Worm (Caenorhabditis elegans): ENCODE results near the gene M01H9.5.

M01H9.5 gene

DNA sequence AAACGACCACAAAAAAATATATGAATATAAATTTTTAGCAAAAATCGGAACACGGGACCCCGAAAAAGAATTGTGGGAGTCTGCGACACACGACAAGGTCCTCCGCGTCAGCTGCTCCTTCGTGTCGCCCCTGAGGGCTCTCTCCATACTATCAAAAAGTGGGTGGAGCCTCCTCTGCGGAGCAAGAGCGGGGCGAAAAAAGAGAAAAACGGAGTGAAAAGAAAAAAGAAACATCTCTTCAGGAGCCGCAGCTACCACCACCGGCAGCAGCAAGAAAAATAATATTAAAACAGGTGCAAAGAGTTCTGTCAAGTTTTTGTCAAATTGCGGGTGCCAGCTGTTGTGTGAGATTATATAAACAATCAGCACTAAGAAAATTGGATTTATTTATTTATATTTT, 41.4 kb downstream of the M01H9.5 start, which contains the start of gene gbb-2:
TSS of gene gbb-2 (minus strand) at position 112 of the 400 bp plus-strand sequence.
- TF ChIP-seq ceh-18 (tag; optimal IDR thresholded peaks at IDR 0.05) (peak; percentile 52), ztf-16 (tag; optimal IDR thresholded peaks at IDR 0.05) (no peak), nfya-1 (tag; optimal IDR thresholded peaks at IDR 0.05) (peak; percentile 4)

DNA sequence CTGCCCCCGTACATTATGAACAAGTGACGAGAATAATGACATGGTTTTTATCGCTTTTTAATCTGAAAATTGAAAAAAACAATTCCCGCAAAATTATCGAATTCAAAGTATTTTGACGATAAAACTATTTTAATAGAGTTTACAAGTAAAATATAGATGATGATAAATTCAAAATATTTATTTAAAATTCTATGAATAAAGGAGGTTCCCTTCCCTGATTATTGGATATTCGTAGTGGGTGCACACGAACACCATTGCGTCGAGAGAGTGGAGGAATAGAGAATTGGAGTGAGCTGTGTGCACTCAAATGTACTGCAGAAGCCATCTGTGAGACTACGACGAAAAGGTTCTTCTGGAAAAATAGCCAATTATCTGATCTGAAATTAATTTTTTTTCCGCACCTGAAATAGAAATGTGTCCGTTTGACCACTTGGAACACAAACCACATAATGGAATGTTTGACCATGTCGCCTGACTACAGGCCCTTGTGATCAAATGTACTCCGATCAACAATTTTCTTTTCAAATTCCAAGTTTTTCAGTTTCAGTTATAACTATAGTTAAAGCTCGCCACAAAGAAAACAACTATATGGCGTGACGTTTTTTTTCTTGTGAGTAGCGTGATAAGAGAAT, 46.1 kb downstream of the M01H9.5 start, which contains the start of the genes rfth-1 and ZK180.8:
TSS of gene rfth-1 (minus strand) at position 51 of the 632 bp plus-strand sequence.
TSS of gene ZK180.8 (minus strand) at position 466 of the 632 bp plus-strand sequence.
- TF ChIP-seq nfya-1 (tag; optimal IDR thresholded peaks at IDR 0.05) (no peak), ama-1 (optimal IDR thresholded peaks at IDR 0.05) (no peak), dve-1 (tag; optimal IDR thresholded peaks at IDR 0.05) (no peak), hlh-13 (GFP tag; optimal IDR thresholded peaks at IDR 0.05) (no peak), ztf-16 (tag; optimal IDR thresholded peaks at IDR 0.05) (no peak), mec-3 (tag; optimal IDR thresholded peaks at IDR 0.05; ENCODE audit: borderline replicate concordance) (no peak), unc-55 (GFP tag; optimal IDR thresholded peaks at IDR 0.05) (no peak)

DNA sequence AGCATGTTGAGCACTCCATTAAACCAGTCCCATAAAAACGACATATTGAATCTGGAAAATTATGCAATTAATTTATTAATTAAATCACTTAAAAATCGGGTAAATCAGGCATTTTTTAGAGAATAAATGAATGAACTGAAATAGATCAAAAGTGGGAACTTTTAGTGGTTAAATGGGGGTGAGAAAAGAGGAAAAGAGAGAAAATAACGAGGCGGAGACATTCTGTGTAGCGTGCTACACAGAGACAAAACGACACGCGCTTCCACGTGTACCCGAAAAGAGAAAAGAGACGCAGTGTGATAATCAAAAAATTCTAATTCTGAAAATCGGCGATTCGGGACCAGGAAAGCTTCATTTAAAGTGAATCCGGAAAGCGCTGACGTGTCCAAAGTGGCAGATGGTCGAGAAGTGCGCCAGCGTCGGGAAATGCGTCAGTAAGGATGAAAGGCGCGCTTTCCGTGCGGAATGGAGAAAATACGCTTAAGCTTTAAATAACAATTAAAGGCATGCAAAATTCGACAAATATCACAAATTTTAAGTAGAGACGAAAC, 48.1 kb downstream of the M01H9.5 start, which contains the start of gene sar-1:
TSS of gene sar-1 (minus strand) at position 51 of the 551 bp plus-strand sequence.
- TF ChIP-seq sox-4 (tag; optimal IDR thresholded peaks at IDR 0.05), result peak; percentile 33
- TF ChIP-seq ama-1 (optimal IDR thresholded peaks at IDR 0.05), result no peak
- no peak for TF ChIP-seq dve-1 (tag; optimal IDR thresholded peaks at IDR 0.05)
- peak; percentile 45 for TF ChIP-seq ceh-18 (tag; optimal IDR thresholded peaks at IDR 0.05)
- no peak for TF ChIP-seq K02D7.2 (tag; optimal IDR thresholded peaks at IDR 0.05)
- TF ChIP-seq nfya-1 (tag; optimal IDR thresholded peaks at IDR 0.05), result peak; percentile 65
- TF ChIP-seq ztf-16 (tag; optimal IDR thresholded peaks at IDR 0.05), result peak; percentile 33
- peak; percentile 5 for TF ChIP-seq madf-2 (tag; optimal IDR thresholded peaks at IDR 0.05)
- no peak for TF ChIP-seq F13H6.1 (tag; optimal IDR thresholded peaks at IDR 0.05)
- no peak for TF ChIP-seq elt-4 (tag; optimal IDR thresholded peaks at IDR 0.05)
- no peak for TF ChIP-seq sox-2 (GFP tag; IDR thresholded peaks at IDR 0.05)
- no peak for TF ChIP-seq ceh-34 (tag; optimal IDR thresholded peaks at IDR 0.05)
- TF ChIP-seq unc-86 (tag; optimal IDR thresholded peaks at IDR 0.05), result peak; percentile 33
- no peak for TF ChIP-seq pros-1 (tag; optimal IDR thresholded peaks at IDR 0.05)
- no peak for TF ChIP-seq unc-3 (GFP tag; conservative IDR thresholded peaks at IDR 0.05)
- TF ChIP-seq unc-3 (tag; optimal IDR thresholded peaks at IDR 0.05), result no peak
- TF ChIP-seq ceh-30 (tag; optimal IDR thresholded peaks at IDR 0.05), result peak; percentile 62
- no peak for TF ChIP-seq pha-4 (tag; optimal IDR thresholded peaks at IDR 0.05)
- no peak for TF ChIP-seq ttx-3 (tag; optimal IDR thresholded peaks at IDR 0.05)
- no peak for TF ChIP-seq fax-1 (tag; optimal IDR thresholded peaks at IDR 0.05)
- TF ChIP-seq sdc-2 (tag; optimal IDR thresholded peaks at IDR 0.05), result no peak
- no peak for TF ChIP-seq pqm-1 (tag; optimal IDR thresholded peaks at IDR 0.05)
- TF ChIP-seq ref-2 (tag; optimal IDR thresholded peaks at IDR 0.05), result peak; percentile 41
- TF ChIP-seq lim-6 (tag; optimal IDR thresholded peaks at IDR 0.05), result no peak
- TF ChIP-seq pax-1 (tag; optimal IDR thresholded peaks at IDR 0.05), result no peak
- no peak for TF ChIP-seq C38D4.7 (GFP tag; optimal IDR thresholded peaks at IDR 0.05)
- no peak for TF ChIP-seq ceh-45 (GFP tag; IDR thresholded peaks at IDR 0.05)
- no peak for TF ChIP-seq zip-5 (tag; optimal IDR thresholded peaks at IDR 0.05)
- TF ChIP-seq ceh-19 (GFP tag; optimal IDR thresholded peaks at IDR 0.05), result no peak
- peak; percentile 44 for TF ChIP-seq tbx-2 (tag; optimal IDR thresholded peaks at IDR 0.05)
- peak; percentile 67 for TF ChIP-seq ceh-31 (tag; optimal IDR thresholded peaks at IDR 0.05)
- peak; percentile 39 for TF ChIP-seq hlh-6 (tag; optimal IDR thresholded peaks at IDR 0.05)
- peak; percentile 44 for TF ChIP-seq elt-2 (tag; optimal IDR thresholded peaks at IDR 0.05)
- TF ChIP-seq rnt-1 (tag; optimal IDR thresholded peaks at IDR 0.05), result peak; percentile 37
- peak; percentile 0 for TF ChIP-seq syd-9 (tag; optimal IDR thresholded peaks at IDR 0.05)
- TF ChIP-seq ceh-9 (tag; optimal IDR thresholded peaks at IDR 0.05), result no peak
- peak; percentile 13 for TF ChIP-seq ceh-14 (tag; optimal IDR thresholded peaks at IDR 0.05)
- peak; percentile 5 for TF ChIP-seq ceh-2 (tag; optimal IDR thresholded peaks at IDR 0.05)
- TF ChIP-seq unc-42 (tag; optimal IDR thresholded peaks at IDR 0.05), result peak; percentile 53

Measured in whole organism, late embryonic.